Worm (Caenorhabditis elegans): ENCODE data around the gene T20B3.14.

T20B3.14 gene

ce11 chrV:16821270-16821737, at the start of gene T20B3.14:
Gene T20B3.14, minus strand, starts transcription at chrV:16821320.
- no peak for TF ChIP-seq W03F9.2 (tag; optimal IDR thresholded peaks at IDR 0.05)
- TF ChIP-seq dao-5 (tag; optimal IDR thresholded peaks at IDR 0.05): no peak
- TF ChIP-seq him-1 (tag; optimal IDR thresholded peaks at IDR 0.05): no peak

- TF ChIP-seq him-1 (tag; optimal IDR thresholded peaks at IDR 0.05) (no peak), dao-5 (tag; optimal IDR thresholded peaks at IDR 0.05) (no peak), W03F9.2 (tag; optimal IDR thresholded peaks at IDR 0.05) (no peak)
These were observed 48.6 kb upstream of the T20B3.14 start, which contains the start of gene clec-33 for ce11 chrV:16869740-16870139. Gene clec-33, minus strand, starts transcription at chrV:16869840.

ce11 chrV:16865404-16865803, 44.3 kb upstream of the T20B3.14 start, which contains the start of gene clec-28:
Gene clec-28, plus strand, starts transcription at chrV:16865704.
- TF ChIP-seq him-1 (tag; optimal IDR thresholded peaks at IDR 0.05): no peak
- TF ChIP-seq W03F9.2 (tag; optimal IDR thresholded peaks at IDR 0.05): no peak
- TF ChIP-seq dao-5 (tag; optimal IDR thresholded peaks at IDR 0.05): no peak

- TF ChIP-seq W03F9.2 (tag; optimal IDR thresholded peaks at IDR 0.05) (no peak), dao-5 (tag; optimal IDR thresholded peaks at IDR 0.05) (no peak), him-1 (tag; optimal IDR thresholded peaks at IDR 0.05) (no peak)
These were observed 40.6 kb upstream of the T20B3.14 start, which contains the start of the genes clec-32 and clec-24 for ce11 chrV:16861719-16862118. Gene clec-32, minus strand, starts transcription at chrV:16861819. Gene clec-24, plus strand, starts transcription at chrV:16862012.

- no peak for TF ChIP-seq W03F9.2 (tag; optimal IDR thresholded peaks at IDR 0.05)
- TF ChIP-seq dao-5 (tag; optimal IDR thresholded peaks at IDR 0.05): no peak
- TF ChIP-seq him-1 (tag; optimal IDR thresholded peaks at IDR 0.05): no peak
These were observed 36.9 kb upstream of the T20B3.14 start, which contains the start of the genes clec-31 and clec-22 for ce11 chrV:16857977-16858479. Gene clec-31, minus strand, starts transcription at chrV:16858077. Gene clec-22, plus strand, starts transcription at chrV:16858429.

ce11 chrV:16853956-16854683, 33.0 kb upstream of the T20B3.14 start, which contains the start of the genes clec-35 and clec-27:
Gene clec-35, minus strand, starts transcription at chrV:16854056.
Gene clec-27, plus strand, starts transcription at chrV:16854633.
- TF ChIP-seq dao-5 (tag; optimal IDR thresholded peaks at IDR 0.05): no peak
- TF ChIP-seq W03F9.2 (tag; optimal IDR thresholded peaks at IDR 0.05): no peak
- TF ChIP-seq him-1 (tag; optimal IDR thresholded peaks at IDR 0.05): no peak

ce11 chrV:16852002-16852401, 30.9 kb upstream of the T20B3.14 start, which contains the start of gene clec-37:
Gene clec-37, minus strand, starts transcription at chrV:16852102.
- TF ChIP-seq W03F9.2 (tag; optimal IDR thresholded peaks at IDR 0.05) (no peak), him-1 (tag; optimal IDR thresholded peaks at IDR 0.05) (no peak), dao-5 (tag; optimal IDR thresholded peaks at IDR 0.05) (no peak)

- TF ChIP-seq W03F9.2 (tag; optimal IDR thresholded peaks at IDR 0.05) (no peak), him-1 (tag; optimal IDR thresholded peaks at IDR 0.05) (no peak), dao-5 (tag; optimal IDR thresholded peaks at IDR 0.05) (no peak)
These were observed 27.4 kb upstream of the T20B3.14 start, which contains the start of the genes clec-36 and clec-26 for ce11 chrV:16848498-16848897. Gene clec-36, minus strand, starts transcription at chrV:16848598. Gene clec-26, plus strand, starts transcription at chrV:16848611.

- no peak for TF ChIP-seq him-1 (tag; optimal IDR thresholded peaks at IDR 0.05)
- TF ChIP-seq dao-5 (tag; optimal IDR thresholded peaks at IDR 0.05): no peak
- TF ChIP-seq W03F9.2 (tag; optimal IDR thresholded peaks at IDR 0.05): no peak
These were observed 21.8 kb upstream of the T20B3.14 start, which contains the start of gene clec-25 for ce11 chrV:16842941-16843340. Gene clec-25, plus strand, starts transcription at chrV:16843241.

ce11 chrV:16840961-16841360, 19.8 kb upstream of the T20B3.14 start, which contains the start of gene clec-40:
Gene clec-40, minus strand, starts transcription at chrV:16841061.
- TF ChIP-seq dao-5 (tag; optimal IDR thresholded peaks at IDR 0.05) (no peak), W03F9.2 (tag; optimal IDR thresholded peaks at IDR 0.05) (no peak), him-1 (tag; optimal IDR thresholded peaks at IDR 0.05) (no peak)

ce11 chrV:16840283-16840682, 19.2 kb upstream of the T20B3.14 start:
- no peak for TF ChIP-seq W03F9.2 (tag; optimal IDR thresholded peaks at IDR 0.05)

- TF ChIP-seq W03F9.2 (tag; optimal IDR thresholded peaks at IDR 0.05) (no peak), dao-5 (tag; optimal IDR thresholded peaks at IDR 0.05) (no peak), him-1 (tag; optimal IDR thresholded peaks at IDR 0.05) (no peak)
These were observed 17.3 kb upstream of the T20B3.14 start for ce11 chrV:16838435-16838834.

ce11 chrV:16836100-16836499, 15.0 kb upstream of the T20B3.14 start:
- no peak for TF ChIP-seq dao-5 (tag; optimal IDR thresholded peaks at IDR 0.05)
- TF ChIP-seq W03F9.2 (tag; optimal IDR thresholded peaks at IDR 0.05): no peak
- no peak for TF ChIP-seq him-1 (tag; optimal IDR thresholded peaks at IDR 0.05)

ce11 chrV:16834989-16835388, 13.9 kb upstream of the T20B3.14 start, which contains the start of gene tni-3:
Gene tni-3, minus strand, starts transcription at chrV:16835128.
- no peak for TF ChIP-seq him-1 (tag; optimal IDR thresholded peaks at IDR 0.05)
- no peak for TF ChIP-seq W03F9.2 (tag; optimal IDR thresholded peaks at IDR 0.05)
- no peak for TF ChIP-seq dao-5 (tag; optimal IDR thresholded peaks at IDR 0.05)

Measured in whole organism, L4/young adult.